Worm (Caenorhabditis elegans): ENCODE data around the gene spt-4.

Gene spt-4

ce11 chrIII:65626-65937 is 4.0 kb downstream of the spt-4 start:
- TF ChIP-seq hlh-1 (tag; optimal IDR thresholded peaks at IDR 0.05): peak; percentile 15
- no peak for TF ChIP-seq drap-1 (GFP tag; optimal IDR thresholded peaks at IDR 0.05)
- TF ChIP-seq nhr-28 (tag; optimal IDR thresholded peaks at IDR 0.05): no peak
- TF ChIP-seq ceh-39 (tag; optimal IDR thresholded peaks at IDR 0.05): no peak
- peak; percentile 72 for TF ChIP-seq unc-62 (GFP tag; optimal IDR thresholded peaks at IDR 0.05)
- TF ChIP-seq elt-1 (tag; optimal IDR thresholded peaks at IDR 0.05; ENCODE audit: borderline replicate concordance, insufficient read depth): no peak
- TF ChIP-seq unc-120 (tag; optimal IDR thresholded peaks at IDR 0.05; ENCODE audit: poor library complexity, severe bottlenecking): peak; percentile 15

DNA sequence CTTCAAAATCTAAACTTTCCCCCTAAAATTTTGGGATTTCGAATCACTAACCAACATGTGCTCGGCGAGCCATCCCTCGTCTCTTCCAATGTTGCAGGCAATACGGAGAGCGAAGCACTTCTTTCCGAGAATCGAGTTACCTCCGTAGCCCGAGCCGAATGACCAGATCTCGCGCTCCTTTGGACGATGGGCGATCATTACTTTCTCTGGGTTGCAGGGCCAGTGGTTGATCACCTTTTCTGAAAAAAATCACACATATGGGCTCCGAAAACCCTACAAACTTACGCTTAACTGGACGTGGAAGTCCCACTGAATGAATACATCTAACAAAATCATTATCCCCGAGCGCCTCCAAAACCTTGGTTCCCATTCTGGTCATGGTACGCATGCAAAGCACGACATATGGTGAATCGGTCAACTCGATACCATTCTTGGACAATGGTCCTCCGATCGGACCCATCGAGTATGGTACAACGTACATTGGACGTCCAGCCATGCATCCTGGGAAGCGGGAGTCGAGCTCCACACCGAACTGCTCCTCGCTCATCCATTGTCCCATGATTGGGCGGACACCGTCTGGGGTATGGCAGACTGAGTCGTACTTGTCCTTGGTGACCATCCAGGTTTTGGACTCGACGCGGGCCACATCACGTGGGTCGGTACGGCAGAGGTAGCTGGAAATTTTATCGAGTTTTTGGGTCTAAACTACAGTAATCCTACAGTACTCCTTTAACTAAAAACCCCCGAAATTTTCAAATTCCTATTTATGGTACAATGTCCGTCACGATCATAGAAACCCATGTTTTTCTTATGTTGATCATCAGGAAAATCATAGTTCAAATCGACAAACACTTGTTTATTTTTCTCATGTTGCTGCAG is 4.6 kb downstream of the spt-4 start:
- no peak for TF ChIP-seq cnd-1 (tag; optimal IDR thresholded peaks at IDR 0.05)
- no peak for TF ChIP-seq flh-1 (GFP tag; optimal IDR thresholded peaks at IDR 0.05)
- TF ChIP-seq sptf-1 (tag; optimal IDR thresholded peaks at IDR 0.05): no peak
- no peak for TF ChIP-seq nhr-237 (tag; optimal IDR thresholded peaks at IDR 0.05)
- no peak for TF ChIP-seq tbx-8 (GFP tag; optimal IDR thresholded peaks at IDR 0.05)
- TF ChIP-seq lin-32 (GFP tag; optimal IDR thresholded peaks at IDR 0.05): no peak

DNA sequence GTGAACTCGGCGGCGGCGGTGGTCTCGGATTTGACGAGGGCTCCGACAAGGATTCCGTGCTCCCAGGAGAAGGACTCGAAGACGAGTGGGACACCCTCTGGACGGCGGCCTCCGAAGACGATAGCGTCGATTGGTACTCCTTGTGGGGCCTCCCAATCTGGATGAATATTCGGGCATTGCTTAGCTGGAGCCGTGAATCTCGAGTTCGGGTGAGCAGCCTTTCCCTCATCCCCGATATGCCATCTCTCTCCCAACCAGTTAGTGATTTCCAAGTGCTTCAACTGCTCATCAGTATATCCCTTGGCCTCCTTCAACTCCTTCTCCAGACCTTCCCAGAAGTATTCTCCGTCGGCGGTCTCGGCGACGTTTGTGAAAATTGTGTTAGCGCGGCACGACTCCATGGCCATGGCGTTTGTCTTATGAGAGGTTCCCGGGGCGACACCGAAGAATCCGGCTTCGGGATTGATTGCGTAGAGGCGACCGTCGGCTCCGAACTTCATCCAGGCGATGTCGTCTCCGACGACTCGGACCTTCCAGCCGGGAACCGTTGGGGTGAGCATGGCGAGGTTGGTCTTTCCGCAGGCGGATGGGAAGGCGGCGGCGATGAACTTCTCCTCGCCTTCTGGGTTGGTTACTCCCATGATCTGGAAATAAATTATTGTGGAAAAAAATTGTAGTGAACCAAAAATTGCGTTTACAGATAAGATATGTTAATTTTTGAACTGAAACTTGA is 5.8 kb downstream of the spt-4 start:
- no peak for TF ChIP-seq pha-4 (tag; optimal IDR thresholded peaks at IDR 0.05)
- TF ChIP-seq ces-1 (GFP tag; optimal IDR thresholded peaks at IDR 0.05): no peak
- no peak for TF ChIP-seq tbx-8 (GFP tag; optimal IDR thresholded peaks at IDR 0.05)
- TF ChIP-seq ceh-83 (GFP tag; optimal IDR thresholded peaks at IDR 0.05): no peak
- no peak for TF ChIP-seq blmp-1 (tag; optimal IDR thresholded peaks at IDR 0.05)
- TF ChIP-seq mab-5 (tag; optimal IDR thresholded peaks at IDR 0.05): no peak
- TF ChIP-seq snpc-4 (tag; optimal IDR thresholded peaks at IDR 0.05): no peak
- no peak for TF ChIP-seq lin-13 (tag; optimal IDR thresholded peaks at IDR 0.05)
- TF ChIP-seq elt-1 (tag; optimal IDR thresholded peaks at IDR 0.05; ENCODE audit: borderline replicate concordance, insufficient read depth): no peak
- no peak for TF ChIP-seq flh-1 (GFP tag; optimal IDR thresholded peaks at IDR 0.05)
- no peak for TF ChIP-seq hlh-1 (tag; optimal IDR thresholded peaks at IDR 0.05)
- no peak for TF ChIP-seq cnd-1 (tag; optimal IDR thresholded peaks at IDR 0.05)

ce11 chrIII:62383-62873 is 7.1 kb downstream of the spt-4 start:
- TF ChIP-seq ces-1 (GFP tag; optimal IDR thresholded peaks at IDR 0.05) (peak; percentile 68), lsy-2 (tag; optimal IDR thresholded peaks at IDR 0.05) (no peak), nhr-76 (tag; optimal IDR thresholded peaks at IDR 0.05) (no peak), ceh-83 (GFP tag; optimal IDR thresholded peaks at IDR 0.05) (no peak), nhr-237 (tag; optimal IDR thresholded peaks at IDR 0.05) (no peak), ceh-39 (tag; optimal IDR thresholded peaks at IDR 0.05) (no peak), M03D4.4 (tag; optimal IDR thresholded peaks at IDR 0.05) (no peak), snpc-4 (tag; optimal IDR thresholded peaks at IDR 0.05) (no peak)

ce11 chrIII:61045-61444 is 8.5 kb downstream of the spt-4 start, which contains the start of gene btb-5:
TSS of gene btb-5 (minus strand) at chrIII:61145.
- no peak for TF ChIP-seq lin-32 (GFP tag; optimal IDR thresholded peaks at IDR 0.05)
- no peak for TF ChIP-seq lin-13 (tag; optimal IDR thresholded peaks at IDR 0.05)
- no peak for TF ChIP-seq sem-2 (GFP tag; optimal IDR thresholded peaks at IDR 0.05)
- no peak for TF ChIP-seq ceh-43 (GFP tag; optimal IDR thresholded peaks at IDR 0.05)
- TF ChIP-seq elt-3 (tag; optimal IDR thresholded peaks at IDR 0.05): no peak
- no peak for TF ChIP-seq blmp-1 (tag; optimal IDR thresholded peaks at IDR 0.05)
- no peak for TF ChIP-seq nhr-76 (tag; optimal IDR thresholded peaks at IDR 0.05)
- TF ChIP-seq mab-5 (tag; optimal IDR thresholded peaks at IDR 0.05): no peak
- TF ChIP-seq bed-3 (GFP tag; optimal IDR thresholded peaks at IDR 0.05): no peak
- no peak for TF ChIP-seq ham-2 (GFP tag; optimal IDR thresholded peaks at IDR 0.05)
